Worm (Caenorhabditis elegans) whole organism, young adult: ENCODE data around the gene fbxb-9.
A peak's percentile ranks its signal among the peaks of the same experiment; 100 is the strongest.

Experiments used
- B0019.2 ChIP-seq: fragments of 200-800 bp; sonication (Bioruptor generic); conservative IDR thresholded peaks from 2 replicates; pipeline ENCODE4 v1.3.6; 2022; ENCODE audit warnings: missing genetic modification reagents, missing genetic modification characterization, missing compliant biosample characterization
- B0261.1 ChIP-seq: sonication (generic microtip); optimal IDR thresholded peaks from 2 replicates; lab custom pipeline; 2016; ENCODE audit warnings: mild to moderate bottlenecking, missing genetic modification characterization, moderate library complexity, missing compliant biosample characterization
- D2030.7 ChIP-seq: fragments of 200-800 bp; sonication (Bioruptor generic); IDR thresholded peaks from 2 replicates; pipeline ENCODE4 v1.3.6; 2022; ENCODE audit warnings: missing genetic modification reagents, missing genetic modification characterization, missing compliant biosample characterization
- F33H1.4 ChIP-seq: fragments of 200-800 bp; sonication (Bioruptor generic); IDR thresholded peaks from 2 replicates; pipeline ENCODE4 v1.3.6; 2022; ENCODE audit warnings: missing genetic modification reagents, missing genetic modification characterization, missing compliant biosample characterization
- F37B4.10 ChIP-seq: fragments of 200-800 bp; sonication (Bioruptor generic); IDR thresholded peaks from 2 replicates; pipeline ENCODE4 v1.3.6; 2022; ENCODE audit warnings: missing genetic modification characterization, missing compliant biosample characterization
- F49E8.2 ChIP-seq: sonication (generic microtip); optimal IDR thresholded peaks from 3 replicates; lab custom pipeline; 2017; ENCODE audit warnings: missing genetic modification characterization, mild to moderate bottlenecking, missing compliant biosample characterization, antibody characterized with exemption, moderate library complexity; ENCODE audit not compliant: insufficient read depth
- F57C9.4 ChIP-seq: sonication (generic microtip); optimal IDR thresholded peaks from 2 replicates; lab custom pipeline; 2017; ENCODE audit warnings: mild to moderate bottlenecking, missing genetic modification characterization, missing compliant biosample characterization
- Y53F4B.3 ChIP-seq: fragments of 200-800 bp; sonication (Bioruptor generic); IDR thresholded peaks from 2 replicates; pipeline ENCODE4 v1.3.6; 2022; ENCODE audit warnings: missing genetic modification reagents, missing genetic modification characterization, missing compliant biosample characterization
- Y56A3A.18 ChIP-seq: fragments of 200-800 bp; sonication (Bioruptor generic); IDR thresholded peaks from 2 replicates; pipeline ENCODE4 v1.3.6; 2022; ENCODE audit warnings: missing genetic modification reagents, missing genetic modification characterization, missing compliant biosample characterization
- akir-1 ChIP-seq: fragments of 200-800 bp; sonication (Bioruptor generic); optimal IDR thresholded peaks from 2 replicates; lab custom pipeline; 2018; ENCODE audit warnings: mild to moderate bottlenecking, missing genetic modification characterization, moderate library complexity, missing compliant biosample characterization
- ama-1 ChIP-seq, 3 experiments: fragments of 150-350 bp in 1 of 3; sonication (generic microtip) in 2 of 3; optimal IDR thresholded peaks; 2 replicates each; lab custom pipeline; 2014 to 2018; ENCODE audit warnings: missing biosample characterization in 2 of 3, missing genetic modification characterization in 2 of 3, missing genetic modification reagents in 2 of 3
- aptf-3 ChIP-seq: fragments of 200-800 bp; sonication (Bioruptor generic); IDR thresholded peaks from 2 replicates; pipeline ENCODE4 v1.3.6; 2022; ENCODE audit warnings: missing genetic modification characterization, missing compliant biosample characterization
- atf-7 ChIP-seq: sonication (generic microtip); optimal IDR thresholded peaks from 2 replicates; lab custom pipeline; 2017; ENCODE audit warnings: mild to moderate bottlenecking, missing genetic modification characterization, missing compliant biosample characterization
- athp-1 ChIP-seq: sonication (generic microtip); optimal IDR thresholded peaks from 2 replicates; lab custom pipeline; 2017; ENCODE audit warnings: mild to moderate bottlenecking, missing genetic modification characterization, missing compliant biosample characterization
- attf-3 ChIP-seq: fragments of 200-800 bp; sonication (Bioruptor generic); conservative IDR thresholded peaks from 2 replicates; pipeline ENCODE4 v1.3.6; 2022; ENCODE audit warnings: missing genetic modification reagents, missing genetic modification characterization, missing compliant biosample characterization
- bed-2 ChIP-seq: fragments of 200-800 bp; sonication (Bioruptor generic); IDR thresholded peaks from 2 replicates; pipeline ENCODE4 v1.3.6; 2022; ENCODE audit warnings: missing genetic modification reagents, missing genetic modification characterization, missing compliant biosample characterization
- ccch-3 ChIP-seq: fragments of 200-800 bp; sonication (Bioruptor generic); optimal IDR thresholded peaks from 2 replicates; lab custom pipeline; 2018; ENCODE audit warnings: mild to moderate bottlenecking, missing genetic modification characterization, missing compliant biosample characterization
- efl-1 ChIP-seq: fragments of 150-350 bp; optimal IDR thresholded peaks from 2 replicates; lab custom pipeline; 2014; ENCODE audit warnings: missing biosample characterization, missing genetic modification reagents, missing genetic modification characterization
- egl-18 ChIP-seq: fragments of 200-800 bp; sonication (Bioruptor generic); IDR thresholded peaks from 2 replicates; pipeline ENCODE4 v1.3.6; 2022; ENCODE audit warnings: missing genetic modification reagents, missing genetic modification characterization, missing compliant biosample characterization
- egl-44 ChIP-seq: fragments of 200-800 bp; sonication (Bioruptor generic); IDR thresholded peaks from 2 replicates; pipeline ENCODE4 v1.3.6; 2022; ENCODE audit warnings: missing genetic modification reagents, missing genetic modification characterization, missing compliant biosample characterization
- ets-4 ChIP-seq: fragments of 200-800 bp; sonication (Bioruptor generic); optimal IDR thresholded peaks from 2 replicates; lab custom pipeline; 2018; ENCODE audit warnings: mild to moderate bottlenecking, missing genetic modification characterization, missing compliant biosample characterization
- gei-17 ChIP-seq: fragments of 200-800 bp; sonication (Bioruptor generic); optimal IDR thresholded peaks from 2 replicates; lab custom pipeline; 2018; ENCODE audit warnings: mild to moderate bottlenecking, missing genetic modification characterization, missing compliant biosample characterization
- hsf-1 ChIP-seq: fragments of 200-800 bp; sonication (Bioruptor generic); IDR thresholded peaks from 2 replicates; pipeline ENCODE4 v1.3.6; 2022; ENCODE audit warnings: missing genetic modification reagents, missing genetic modification characterization, missing compliant biosample characterization
- lin-26 ChIP-seq: fragments of 200-800 bp; sonication (Bioruptor generic); IDR thresholded peaks from 2 replicates; pipeline ENCODE4 v1.3.6; 2022; ENCODE audit warnings: missing genetic modification reagents, missing genetic modification characterization, missing compliant biosample characterization
- lin-35 ChIP-seq, 3 experiments: fragments of 150-350 bp in 2 of 3; sonication (generic microtip) in 1 of 3; optimal IDR thresholded peaks; 2 replicates each; lab custom pipeline; 2014 to 2018; ENCODE audit warnings: missing biosample characterization in 3 of 3, missing genetic modification characterization in 3 of 3, missing genetic modification reagents in 3 of 3
- lin-54 ChIP-seq: fragments of 200-800 bp; sonication (Bioruptor generic); optimal IDR thresholded peaks from 2 replicates; lab custom pipeline; 2018; ENCODE audit warnings: mild to moderate bottlenecking, missing genetic modification characterization, missing compliant biosample characterization
- lsl-1 ChIP-seq: fragments of 200-800 bp; sonication (Bioruptor generic); optimal IDR thresholded peaks from 2 replicates; lab custom pipeline; 2018; ENCODE audit warnings: mild to moderate bottlenecking, missing genetic modification characterization, moderate library complexity, missing compliant biosample characterization
- lsy-27 ChIP-seq: sonication (generic microtip); optimal IDR thresholded peaks from 2 replicates; lab custom pipeline; 2017; ENCODE audit warnings: missing genetic modification characterization, mild to moderate bottlenecking, missing compliant biosample characterization, antibody characterized with exemption, missing genotype, borderline replicate concordance; ENCODE audit not compliant: insufficient read depth
- madf-10 ChIP-seq: sonication (generic microtip); optimal IDR thresholded peaks from 2 replicates; lab custom pipeline; 2016; ENCODE audit warnings: mild to moderate bottlenecking, missing genetic modification characterization, missing compliant biosample characterization
- madf-6 ChIP-seq: fragments of 200-800 bp; sonication (Bioruptor generic); IDR thresholded peaks from 2 replicates; pipeline ENCODE4 v1.3.6; 2022; ENCODE audit warnings: missing genetic modification reagents, missing genetic modification characterization, missing compliant biosample characterization
- mes-4 ChIP-seq: sonication (generic microtip); optimal IDR thresholded peaks from 2 replicates; lab custom pipeline; 2016; ENCODE audit warnings: missing genotype, missing genetic modification characterization, missing compliant biosample characterization
- mxl-1 ChIP-seq: sonication (generic microtip); optimal IDR thresholded peaks from 2 replicates; lab custom pipeline; 2016; ENCODE audit warnings: missing genetic modification characterization, missing compliant biosample characterization
- nhr-120 ChIP-seq: fragments of 200-800 bp; sonication (Bioruptor generic); IDR thresholded peaks from 2 replicates; pipeline ENCODE4 v1.3.6; 2022; ENCODE audit warnings: missing genetic modification characterization, missing compliant biosample characterization
- nhr-90 ChIP-seq: sonication (generic microtip); optimal IDR thresholded peaks from 2 replicates; lab custom pipeline; 2016; ENCODE audit warnings: missing genotype, mild to moderate bottlenecking, missing genetic modification characterization, missing compliant biosample characterization
- pbrm-1 ChIP-seq: fragments of 200-800 bp; sonication (Bioruptor generic); IDR thresholded peaks from 2 replicates; pipeline ENCODE4 v1.3.6; 2022; ENCODE audit warnings: missing genetic modification reagents, missing genetic modification characterization, missing compliant biosample characterization
- rcor-1 ChIP-seq: fragments of 200-800 bp; sonication (Bioruptor generic); IDR thresholded peaks from 2 replicates; pipeline ENCODE4 v1.3.6; 2022; ENCODE audit warnings: missing genetic modification reagents, missing genetic modification characterization, missing compliant biosample characterization
- repo-1 ChIP-seq: sonication (generic microtip); optimal IDR thresholded peaks from 2 replicates; lab custom pipeline; 2017; ENCODE audit warnings: mild to moderate bottlenecking, missing genetic modification characterization, missing compliant biosample characterization
- sdz-38 ChIP-seq: sonication (generic microtip); optimal IDR thresholded peaks from 2 replicates; lab custom pipeline; 2016; ENCODE audit warnings: missing genotype, missing genetic modification characterization, missing compliant biosample characterization
- somi-1 ChIP-seq: fragments of 200-800 bp; sonication (Bioruptor generic); optimal IDR thresholded peaks from 2 replicates; lab custom pipeline; 2018; ENCODE audit warnings: mild to moderate bottlenecking, missing genetic modification characterization, missing compliant biosample characterization
- unc-62 ChIP-seq: fragments of 150-350 bp; optimal IDR thresholded peaks from 2 replicates; lab custom pipeline; 2014; ENCODE audit warnings: missing biosample characterization, missing genetic modification reagents, missing genetic modification characterization
- zim-3 ChIP-seq: sonication (generic microtip); optimal IDR thresholded peaks from 2 replicates; lab custom pipeline; 2017; ENCODE audit warnings: mild to moderate bottlenecking, missing genetic modification characterization, moderate library complexity, missing compliant biosample characterization
- ztf-22 ChIP-seq: fragments of 200-800 bp; sonication (Bioruptor generic); optimal IDR thresholded peaks from 2 replicates; lab custom pipeline; 2018; ENCODE audit warnings: mild to moderate bottlenecking, missing genetic modification characterization, moderate library complexity, missing compliant biosample characterization
- ztf-25 ChIP-seq: fragments of 200-800 bp; sonication (Bioruptor generic); IDR thresholded peaks from 2 replicates; pipeline ENCODE4 v1.3.6; 2022; ENCODE audit warnings: missing genetic modification reagents, missing genetic modification characterization, missing compliant biosample characterization

The fbxb-9 gene

ce11 chrIV:11124674-11125073 lies 37.7 kb downstream of the fbxb-9 start, which contains the start of gene spo-11 (continued):
- TF ChIP-seq lsy-27 (tag; lab: Kevin White, UChicago) (no peak), nhr-90 (tag; lab: Kevin White, UChicago) (no peak), efl-1 (GFP tag; lab: Kevin White, UChicago) (peak; percentile 5), mes-4 (tag; lab: Kevin White, UChicago) (no peak), F33H1.4 (peak; percentile 92)

DNA sequence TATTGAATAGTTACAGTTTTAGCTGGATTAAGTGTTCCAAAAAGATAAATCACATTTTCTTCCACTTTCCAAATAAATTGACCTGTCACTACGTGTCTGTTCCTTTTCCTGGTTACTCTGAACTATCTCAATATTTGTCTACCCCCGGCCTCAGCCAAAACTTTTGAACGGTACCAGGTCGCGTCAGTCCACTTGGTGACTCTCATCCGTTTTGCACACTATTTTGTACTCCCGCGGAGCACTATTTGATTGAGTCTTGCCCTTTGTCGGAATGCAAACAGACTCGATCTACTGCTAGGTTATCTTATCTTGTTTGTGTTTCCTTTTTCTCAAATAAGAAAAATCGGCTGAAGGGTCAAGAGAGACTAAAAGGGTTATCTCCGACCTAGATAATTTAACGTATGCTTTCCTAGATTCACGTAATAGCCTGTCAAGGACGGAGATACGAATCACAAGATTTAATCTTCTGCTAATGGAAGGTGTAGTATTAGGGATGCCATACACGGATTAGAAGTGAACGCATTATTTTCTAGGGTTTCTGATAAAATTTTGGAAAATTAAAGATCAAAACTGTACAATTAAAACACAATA lies 42.3 kb downstream of the fbxb-9 start:
- TF ChIP-seq ztf-22 (GFP tag; lab: Kevin White, UChicago): no peak
- peak; percentile 5 for TF ChIP-seq ama-1 (optimal IDR thresholded peaks at IDR 0.05; lab: Kevin White, UChicago)
- no peak for TF ChIP-seq ama-1 (GFP tag; optimal IDR thresholded peaks at IDR 0.05; lab: Kevin White, UChicago)

ce11 chrIV:11118837-11119491 lies 43.4 kb downstream of the fbxb-9 start, which contains the start of the genes imp-2 and enpl-1:
Gene imp-2 (minus strand): TSS chrIV:11118887.
Gene enpl-1 (plus strand): TSS chrIV:11119298.
- TF ChIP-seq sdz-38 (tag; lab: Kevin White, UChicago) (no peak), athp-1 (tag; lab: Kevin White, UChicago) (peak; percentile 22), madf-6 (peak; percentile 60; the same call in 1 of the 2 replicates), F57C9.4 (tag; lab: Kevin White, UChicago) (no peak), rcor-1 (GFP tag; lab: Robert Waterston, UW) (peak; percentile 75), F37B4.10 (GFP tag; lab: Robert Waterston, UW) (no peak), somi-1 (peak; percentile 74), F33H1.4 (peak; percentile 63), hsf-1 (GFP tag; lab: Robert Waterston, UW) (no peak), lin-26 (GFP tag; lab: Robert Waterston, UW) (peak; percentile 66; the same call in 1 of the 2 replicates), lsl-1 (GFP tag; lab: Kevin White, UChicago) (peak; percentile 67), bed-2 (no peak), Y56A3A.18 (GFP tag; lab: Robert Waterston, UW) (no peak), Y53F4B.3 (GFP tag; lab: Robert Waterston, UW) (no peak), egl-44 (GFP tag; lab: Robert Waterston, UW) (peak; percentile 55; the same call in 1 of the 2 replicates), nhr-90 (tag; lab: Kevin White, UChicago) (peak; percentile 82), akir-1 (GFP tag; lab: Kevin White, UChicago) (peak; percentile 37), gei-17 (GFP tag; lab: Kevin White, UChicago) (peak; percentile 46), attf-3 (GFP tag; lab: Robert Waterston, UW) (no peak), egl-18 (GFP tag; lab: Robert Waterston, UW) (no peak), B0261.1 (tag; lab: Kevin White, UChicago) (no peak), ets-4 (GFP tag; lab: Kevin White, UChicago) (peak; percentile 80), zim-3 (tag; lab: Kevin White, UChicago) (no peak), lin-54 (peak; percentile 82), aptf-3 (GFP tag; lab: Robert Waterston, UW) (no peak), atf-7 (tag; lab: Kevin White, UChicago) (peak; percentile 63), F49E8.2 (tag; lab: Kevin White, UChicago) (peak; percentile 34), repo-1 (tag; lab: Kevin White, UChicago) (no peak), madf-10 (tag; lab: Kevin White, UChicago) (peak; percentile 77), nhr-120 (GFP tag; lab: Robert Waterston, UW) (no peak), B0019.2 (GFP tag; lab: Robert Waterston, UW) (no peak), unc-62 (peak; percentile 11), efl-1 (GFP tag; lab: Kevin White, UChicago) (peak; percentile 23), lin-35 (GFP tag; optimal IDR thresholded peaks at IDR 0.05; lab: Kevin White, UChicago) (peak in 1 of 3 experiments; percentile 51), ztf-25 (GFP tag; lab: Robert Waterston, UW) (0 out of 2 replicates have a peak, but pooled peaks have one; percentile 30), D2030.7 (GFP tag; lab: Robert Waterston, UW) (peak; percentile 53; the same call in 1 of the 2 replicates), ccch-3 (GFP tag; lab: Kevin White, UChicago) (no peak), mes-4 (tag; lab: Kevin White, UChicago) (no peak), pbrm-1 (GFP tag; lab: Robert Waterston, UW) (peak; percentile 84), mxl-1 (tag; lab: Kevin White, UChicago) (no peak)
